ENCODE assay signal across 1 worm cellular context in genomic region chrV:9075827-9076226, ce11.
TF ChIP-seq lines count a peak whose summit lies in the region.

No protein-coding gene starts in this region.

TF ChIP-seq in whole organism, L1 larva, 84 proteins besides CTCF, POLR2A, EP300 and RAD21 (continued from another document):
- TF ChIP-seq efl-1 (optimal IDR thresholded peaks at IDR 0.05; lab: Kevin White, UChicago): no peak
- TF ChIP-seq efl-1 (GFP tag; optimal IDR thresholded peaks at IDR 0.05 in 1 of 2; lab: Kevin White, UChicago): peak in 1 of 2 experiments; percentile 87
- peak; percentile 38 for TF ChIP-seq nhr-90 (tag; optimal IDR thresholded peaks at IDR 0.05; lab: Kevin White, UChicago; ENCODE audit: poor library complexity)
- no peak for TF ChIP-seq snu-23 (GFP tag; optimal IDR thresholded peaks at IDR 0.05; lab: Kevin White, UChicago)
- peak in 1 of 2 experiments; percentile 16 for TF ChIP-seq lin-35 (GFP tag; optimal IDR thresholded peaks at IDR 0.05; lab: Kevin White, UChicago)
- no peak for TF ChIP-seq lin-39 (tag; optimal IDR thresholded peaks at IDR 0.05; lab: Kevin White, UChicago)
- no peak for TF ChIP-seq aly-2 (tag; optimal IDR thresholded peaks at IDR 0.05; lab: Kevin White, UChicago)
- TF ChIP-seq jun-1 (tag; optimal IDR thresholded peaks at IDR 0.05; lab: Kevin White, UChicago): no peak
- no peak for TF ChIP-seq nhr-12 (tag; optimal IDR thresholded peaks at IDR 0.05; lab: Kevin White, UChicago)
- TF ChIP-seq pqm-1 (tag; optimal IDR thresholded peaks at IDR 0.05; lab: Kevin White, UChicago): no peak
- TF ChIP-seq swsn-7 (tag; optimal IDR thresholded peaks at IDR 0.05; lab: Kevin White, UChicago): no peak
- no peak for TF ChIP-seq ztf-4 (tag; optimal IDR thresholded peaks at IDR 0.05; lab: Kevin White, UChicago)
- TF ChIP-seq ceh-88 (GFP tag; IDR thresholded peaks at IDR 0.05; lab: Robert Waterston, UW): no peak
- TF ChIP-seq dsc-1 (tag; optimal IDR thresholded peaks at IDR 0.05; lab: Kevin White, UChicago): peak; percentile 7
- no peak for TF ChIP-seq nhr-11 (tag; optimal IDR thresholded peaks at IDR 0.05; lab: Kevin White, UChicago)
- no peak for TF ChIP-seq pax-3 (tag; optimal IDR thresholded peaks at IDR 0.05; lab: Kevin White, UChicago)
- TF ChIP-seq unc-62 (GFP tag; optimal IDR thresholded peaks at IDR 0.05; lab: Kevin White, UChicago): no peak
- TF ChIP-seq elt-3 (tag; optimal IDR thresholded peaks at IDR 0.05; lab: Kevin White, UChicago): no peak
- TF ChIP-seq nhr-20 (tag; optimal IDR thresholded peaks at IDR 0.05; lab: Kevin White, UChicago): peak; percentile 46
- TF ChIP-seq unc-86 (tag; optimal IDR thresholded peaks at IDR 0.05; lab: Kevin White, UChicago): no peak
- TF ChIP-seq lir-3 (tag; optimal IDR thresholded peaks at IDR 0.05; lab: Kevin White, UChicago; ENCODE audit: poor library complexity): no peak
- TF ChIP-seq unc-98 (GFP tag; IDR thresholded peaks at IDR 0.05; lab: Robert Waterston, UW): no peak
- no peak for TF ChIP-seq mab-9 (GFP tag; IDR thresholded peaks at IDR 0.05; lab: Robert Waterston, UW)
- no peak for TF ChIP-seq ztf-11 (tag; optimal IDR thresholded peaks at IDR 0.05; lab: Kevin White, UChicago)
- no peak for TF ChIP-seq tlp-1 (tag; optimal IDR thresholded peaks at IDR 0.05; lab: Kevin White, UChicago)
- peak in 1 of 2 experiments; percentile 68 for TF ChIP-seq mdl-1 (tag; optimal IDR thresholded peaks at IDR 0.05; lab: Kevin White, UChicago)
- no peak for TF ChIP-seq sox-4 (tag; optimal IDR thresholded peaks at IDR 0.05; lab: Kevin White, UChicago)
- no peak for TF ChIP-seq zag-1 (tag; optimal IDR thresholded peaks at IDR 0.05; lab: Kevin White, UChicago)
- peak; percentile 47 for TF ChIP-seq nhr-47 (tag; optimal IDR thresholded peaks at IDR 0.05; lab: Kevin White, UChicago)
- TF ChIP-seq aha-1 (tag; optimal IDR thresholded peaks at IDR 0.05; lab: Kevin White, UChicago): no peak
- TF ChIP-seq sptf-1 (tag; optimal IDR thresholded peaks at IDR 0.05; lab: Kevin White, UChicago): no peak
- no peak for TF ChIP-seq unc-130 (tag; optimal IDR thresholded peaks at IDR 0.05; lab: Kevin White, UChicago)
- TF ChIP-seq Y116A8C.19 (tag; optimal IDR thresholded peaks at IDR 0.05; lab: Kevin White, UChicago; ENCODE audit: borderline replicate concordance): no peak
- no peak for TF ChIP-seq ceh-8 (GFP tag; optimal IDR thresholded peaks at IDR 0.05; lab: Kevin White, UChicago)
- TF ChIP-seq pag-3 (tag; optimal IDR thresholded peaks at IDR 0.05; lab: Kevin White, UChicago; ENCODE audit: borderline replicate concordance, insufficient read depth): no peak
- no peak for TF ChIP-seq grh-1 (GFP tag; IDR thresholded peaks at IDR 0.05; lab: Robert Waterston, UW)
- TF ChIP-seq lin-15B (tag; optimal IDR thresholded peaks at IDR 0.05; lab: Kevin White, UChicago): no peak
- no peak for TF ChIP-seq fkh-4 (tag; optimal IDR thresholded peaks at IDR 0.05; lab: Kevin White, UChicago; ENCODE audit: borderline replicate concordance)
- no peak for TF ChIP-seq rnt-1 (tag; optimal IDR thresholded peaks at IDR 0.05; lab: Kevin White, UChicago)
- no peak for TF ChIP-seq hpl-2 (GFP tag; optimal IDR thresholded peaks at IDR 0.05; lab: Kevin White, UChicago)
- no peak for TF ChIP-seq egl-27 (tag; optimal IDR thresholded peaks at IDR 0.05; lab: Kevin White, UChicago)
- TF ChIP-seq sup-37 (GFP tag; optimal IDR thresholded peaks at IDR 0.05; lab: Kevin White, UChicago): no peak
- no peak for TF ChIP-seq irx-1 (tag; optimal IDR thresholded peaks at IDR 0.05; lab: Kevin White, UChicago)
- no peak for TF ChIP-seq blmp-1 (tag; optimal IDR thresholded peaks at IDR 0.05; lab: Kevin White, UChicago)
- no peak for TF ChIP-seq snpc-4 (tag; optimal IDR thresholded peaks at IDR 0.05; lab: Kevin White, UChicago)
- no peak for TF ChIP-seq nhr-237 (tag; optimal IDR thresholded peaks at IDR 0.05; lab: Kevin White, UChicago)
- no peak for TF ChIP-seq nhr-85 (tag; lab: Kevin White, UChicago)
- TF ChIP-seq ets-5 (GFP tag; IDR thresholded peaks at IDR 0.05; lab: Robert Waterston, UW): no peak
- peak; percentile 53 for TF ChIP-seq nhr-71 (tag; optimal IDR thresholded peaks at IDR 0.05; lab: Kevin White, UChicago)
- no peak for TF ChIP-seq ceh-90 (tag; optimal IDR thresholded peaks at IDR 0.05; lab: Kevin White, UChicago)
- TF ChIP-seq hlh-17 (GFP tag; optimal IDR thresholded peaks at IDR 0.05; lab: Kevin White, UChicago; ENCODE audit: borderline replicate concordance): no peak
- TF ChIP-seq alr-1 (tag; optimal IDR thresholded peaks at IDR 0.05; lab: Kevin White, UChicago; ENCODE audit: borderline replicate concordance): no peak
- no peak for TF ChIP-seq zip-4 (GFP tag; optimal IDR thresholded peaks at IDR 0.05; lab: Kevin White, UChicago)
- TF ChIP-seq isw-1 (GFP tag; IDR thresholded peaks at IDR 0.05; lab: Robert Waterston, UW): no peak
- peak; percentile 33; the same call in 1 of the 2 replicates for TF ChIP-seq nhr-19 (GFP tag; conservative IDR thresholded peaks at IDR 0.05; lab: Robert Waterston, UW)
- no peak for TF ChIP-seq egl-13 (tag; optimal IDR thresholded peaks at IDR 0.05; lab: Kevin White, UChicago)
- TF ChIP-seq ceh-63 (GFP tag; optimal IDR thresholded peaks at IDR 0.05; lab: Kevin White, UChicago): no peak
- TF ChIP-seq fkh-8 (tag; optimal IDR thresholded peaks at IDR 0.05; lab: Kevin White, UChicago): peak; percentile 42
- no peak for TF ChIP-seq mef-2 (tag; optimal IDR thresholded peaks at IDR 0.05; lab: Kevin White, UChicago)
- TF ChIP-seq ces-1 (GFP tag; optimal IDR thresholded peaks at IDR 0.05; lab: Kevin White, UChicago): no peak
- no peak for TF ChIP-seq xbp-1 (tag; optimal IDR thresholded peaks at IDR 0.05; lab: Kevin White, UChicago)
TF ChIP-seq in whole organism, L1 larva: peak in this region for 15.
